Fruit fly (Drosophila melanogaster) whole organism, embryonic: ENCODE measurements around the gene wit.

Experiments used
- CG10979 ChIP-seq: fragments of 200-800 bp; sonication (Bioruptor generic); optimal IDR thresholded peaks from 2 replicates; lab custom pipeline; 2018; ENCODE audit warnings: missing biosample characterization, mild to moderate bottlenecking, missing genetic modification characterization, moderate library complexity
- CG16779 ChIP-seq: fragments of 200-800 bp; sonication (Bioruptor generic); IDR thresholded peaks from 2 replicates; pipeline ENCODE4 v1.3.6; 2022; ENCODE audit warnings: missing biosample characterization, missing genetic modification characterization
- CG30403 ChIP-seq: fragments of 200-800 bp; sonication (Bioruptor generic); optimal IDR thresholded peaks from 3 replicates; lab custom pipeline; 2016; ENCODE audit warnings: missing biosample characterization, missing genetic modification characterization
- CG32767 ChIP-seq: fragments of 200-800 bp; sonication (Bioruptor generic); IDR thresholded peaks from 2 replicates; pipeline ENCODE4 v1.3.6; 2022; ENCODE audit warnings: missing biosample characterization, missing genetic modification characterization
- CG4617 ChIP-seq: fragments of 200-800 bp; sonication (Bioruptor generic); optimal IDR thresholded peaks from 3 replicates; lab custom pipeline; 2016; ENCODE audit warnings: missing biosample characterization, missing genetic modification characterization, borderline replicate concordance
- CG7372 ChIP-seq: fragments of 200-800 bp; sonication (Bioruptor generic); IDR thresholded peaks from 2 replicates; pipeline ENCODE4 v1.3.6; 2022; ENCODE audit warnings: missing biosample characterization, missing genetic modification characterization
- CrebB ChIP-seq: fragments of 200-800 bp; sonication (Bioruptor generic); optimal IDR thresholded peaks from 3 replicates; lab custom pipeline; 2018; ENCODE audit warnings: missing biosample characterization, mild to moderate bottlenecking, missing genetic modification characterization
- Dfd ChIP-seq, 2 experiments: fragments of >200 bp; optimal IDR thresholded peaks; 2 replicates each; lab custom pipeline; 2017; ENCODE audit warnings: missing biosample characterization in 2 of 2, missing genetic modification characterization in 2 of 2
- NfI ChIP-seq: fragments of 200-800 bp; sonication (Bioruptor generic); optimal IDR thresholded peaks from 3 replicates; lab custom pipeline; 2018; ENCODE audit warnings: missing biosample characterization, mild to moderate bottlenecking, missing genetic modification characterization, moderate library complexity
- bsh ChIP-seq, 2 experiments: fragments of 200-800 bp; sonication (Bioruptor generic); optimal IDR thresholded peaks; 2 replicates each; lab custom pipeline; 2017 to 2018; ENCODE audit warnings: mild to moderate bottlenecking in 2 of 2, missing biosample characterization in 2 of 2, missing genetic modification characterization in 2 of 2, moderate library complexity in 1 of 2
- lmd ChIP-seq: fragments of 200-800 bp; sonication (Bioruptor generic); IDR thresholded peaks from 2 replicates; pipeline ENCODE4 v1.3.6; 2022; ENCODE audit warnings: missing biosample characterization, missing genetic modification characterization
- pan ChIP-seq, 4 experiments: fragments of >200 bp in 3 of 4; fragments of 200-800 bp in 1 of 4; sonication (Bioruptor generic) in 1 of 4; optimal IDR thresholded peaks in 3 of 4; IDR thresholded peaks in 1 of 4; 2 replicates each; pipeline versions ENCODE4 v1.3.6 to Lab custom; 2017 to 2022; ENCODE audit warnings: missing biosample characterization in 2 of 4, missing genetic modification characterization in 2 of 4, mixed read lengths in 1 of 4

dm6 chr3L:4049082-4049481, 22.4 kb downstream of the wit start:
- TF ChIP-seq pan (optimal IDR thresholded peaks at IDR 0.05; lab: Kevin White, UChicago) (no peak), pan (GFP tag; optimal IDR thresholded peaks at IDR 0.05 in 1 of 2, IDR thresholded peaks at IDR 0.05 in 1 of 2) (no peak), CrebB (tag; lab: Kevin White, UChicago) (no peak), lmd (GFP tag; lab: Robert Waterston, UW) (0 out of 2 replicates have a peak, but pooled peaks have one; percentile 21), NfI (no peak), Dfd (GFP tag; optimal IDR thresholded peaks at IDR 0.05; lab: Kevin White, UChicago) (no peak), bsh (GFP tag; optimal IDR thresholded peaks at IDR 0.05; lab: Kevin White, UChicago) (peak in 1 of 2 experiments; percentile 18), CG16779 (GFP tag; lab: Robert Waterston, UW) (no peak), CG10979 (tag; lab: Kevin White, UChicago) (peak; percentile 15), CG32767 (GFP tag; lab: Robert Waterston, UW) (no peak), CG4617 (GFP tag; lab: Kevin White, UChicago) (no peak), CG7372 (GFP tag; lab: Robert Waterston, UW) (no peak), CG30403 (GFP tag; lab: Kevin White, UChicago) (peak; percentile 11)
